Fruit fly (Drosophila melanogaster) whole organism, wandering third instar larva: ENCODE results near the gene Dsp1.

Source experiments
- CG32264 ChIP-seq: fragments of 200-800 bp; sonication (Bioruptor generic); optimal IDR thresholded peaks from 2 replicates; lab custom pipeline; 2016; ENCODE audit warnings: missing biosample characterization, missing genetic modification characterization
- CG9705 ChIP-seq: fragments of 200-800 bp; sonication (Bioruptor generic); optimal IDR thresholded peaks from 2 replicates; lab custom pipeline; 2018; ENCODE audit warnings: missing biosample characterization, mild to moderate bottlenecking, missing genetic modification characterization
- Hr78 ChIP-seq: fragments of >200 bp; optimal IDR thresholded peaks from 2 replicates; lab custom pipeline; 2017; ENCODE audit warnings: missing biosample characterization, missing genetic modification characterization
- Hr83 ChIP-seq: fragments of 200-300 bp; sonication (Bioruptor generic); optimal IDR thresholded peaks from 2 replicates; lab custom pipeline; 2016; ENCODE audit warnings: missing biosample characterization, mild to moderate bottlenecking, missing genetic modification characterization, moderate library complexity; ENCODE audit not compliant: poor library complexity, severe bottlenecking
- Myc ChIP-seq: fragments of >200 bp; optimal IDR thresholded peaks from 2 replicates; lab custom pipeline; 2017
- OdsH ChIP-seq: fragments of 200-800 bp; sonication (Bioruptor generic); optimal IDR thresholded peaks from 2 replicates; lab custom pipeline; 2016; ENCODE audit warnings: missing biosample characterization, mild to moderate bottlenecking, missing genetic modification characterization
- br ChIP-seq: fragments of 200-800 bp; sonication (Bioruptor generic); optimal IDR thresholded peaks from 2 replicates; lab custom pipeline; 2016; ENCODE audit warnings: missing biosample characterization, missing genetic modification characterization
- foxo ChIP-seq, 2 experiments: fragments of 200-800 bp; sonication (Bioruptor generic); optimal IDR thresholded peaks; 2 replicates in 1 of 2; 3 replicates in 1 of 2; lab custom pipeline; 2016 to 2017; ENCODE audit warnings: missing biosample characterization in 2 of 2, missing genetic modification characterization in 2 of 2
- fru ChIP-seq: fragments of 200-800 bp; sonication (Bioruptor generic); optimal IDR thresholded peaks from 3 replicates; lab custom pipeline; 2016; ENCODE audit warnings: missing biosample characterization, mild to moderate bottlenecking, missing genetic modification characterization
- h ChIP-seq: fragments of 200-800 bp; sonication (Bioruptor generic); optimal IDR thresholded peaks from 3 replicates; lab custom pipeline; 2016; ENCODE audit warnings: missing biosample characterization, mild to moderate bottlenecking, missing genetic modification characterization
- psq ChIP-seq: fragments of 200-800 bp; sonication (Bioruptor generic); optimal IDR thresholded peaks from 3 replicates; lab custom pipeline; 2017; ENCODE audit warnings: missing biosample characterization, mild to moderate bottlenecking, missing genetic modification characterization, moderate library complexity
- sage ChIP-seq: fragments of 200-800 bp; sonication (Bioruptor generic); optimal IDR thresholded peaks from 2 replicates; lab custom pipeline; 2016; ENCODE audit warnings: missing biosample characterization, mild to moderate bottlenecking, missing genetic modification characterization

DNA sequence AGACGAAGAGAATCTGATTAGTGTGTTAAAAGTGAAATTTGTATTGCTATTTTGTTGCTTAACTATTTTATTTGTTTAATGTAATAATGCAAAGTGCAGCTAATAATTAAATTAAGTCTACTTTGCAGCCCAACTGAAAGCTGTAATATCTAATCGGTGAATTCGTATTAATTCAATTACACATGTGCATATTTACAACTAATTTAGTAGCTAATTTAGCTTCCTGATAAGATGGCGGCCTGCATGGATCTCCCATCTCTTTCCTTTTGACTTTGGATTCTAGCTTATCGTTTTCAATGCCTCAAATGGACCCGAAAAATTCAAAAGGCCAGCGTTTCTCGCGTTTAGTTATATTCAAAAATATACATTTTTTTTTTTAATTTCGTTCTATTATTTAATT lies 23.6 kb upstream of the Dsp1 start:
- TF ChIP-seq sage (GFP tag; lab: Kevin White, UChicago) (no peak), foxo (GFP tag; optimal IDR thresholded peaks at IDR 0.05; lab: Kevin White, UChicago) (no peak), Myc (lab: Kevin White, UChicago) (no peak), OdsH (GFP tag; lab: Kevin White, UChicago) (no peak), fru (GFP tag; lab: Kevin White, UChicago) (no peak), Hr83 (GFP tag; lab: Kevin White, UChicago) (no peak), br (no peak), CG9705 (GFP tag; lab: Kevin White, UChicago) (no peak), h (GFP tag; lab: Kevin White, UChicago) (no peak), psq (no peak), Hr78 (GFP tag; lab: Kevin White, UChicago) (no peak), CG32264 (no peak)
